Fruit fly (Drosophila melanogaster) whole organism, embryonic: Measurements from ENCODE around the gene CG31076.
A peak's percentile ranks its signal among the peaks of the same experiment; 100 is the strongest.

Source experiments
- Abd-B ChIP-seq: fragments of 200-800 bp; sonication (Bioruptor generic); optimal IDR thresholded peaks from 2 replicates; lab custom pipeline; 2018; ENCODE audit warnings: missing biosample characterization, mild to moderate bottlenecking, missing genetic modification characterization, moderate library complexity
- Atf-2 ChIP-seq: fragments of 200-800 bp; sonication (Bioruptor generic); optimal IDR thresholded peaks from 2 replicates; lab custom pipeline; 2016; ENCODE audit warnings: missing biosample characterization, missing genetic modification characterization
- CG1024 ChIP-seq: fragments of 200-800 bp; sonication (Bioruptor generic); IDR thresholded peaks from 2 replicates; pipeline ENCODE4 v1.3.6; 2022; ENCODE audit warnings: missing biosample characterization, missing genetic modification characterization
- CG13123 ChIP-seq: fragments of 200-800 bp; sonication (Bioruptor generic); optimal IDR thresholded peaks from 2 replicates; lab custom pipeline; 2016; ENCODE audit warnings: missing biosample characterization, missing genetic modification characterization
- CG14014 ChIP-seq: fragments of 200-800 bp; sonication (Bioruptor generic); IDR thresholded peaks from 2 replicates; pipeline ENCODE4 v1.3.6; 2022; ENCODE audit warnings: missing biosample characterization, missing genetic modification characterization
- CG17328 ChIP-seq: fragments of 200-800 bp; sonication (Bioruptor generic); IDR thresholded peaks from 2 replicates; pipeline ENCODE4 v1.3.6; 2022; ENCODE audit warnings: missing biosample characterization, missing genetic modification characterization
- CG1792 ChIP-seq: fragments of 200-800 bp; sonication (Bioruptor generic); optimal IDR thresholded peaks from 2 replicates; lab custom pipeline; 2016; ENCODE audit warnings: missing biosample characterization, missing genetic modification characterization
- CG2678 ChIP-seq: fragments of 200-800 bp; sonication (Bioruptor generic); optimal IDR thresholded peaks from 3 replicates; lab custom pipeline; 2019; ENCODE audit warnings: missing biosample characterization, mild to moderate bottlenecking, missing genetic modification characterization, moderate library complexity
- CG2889 ChIP-seq: fragments of 200-800 bp; sonication (Bioruptor generic); IDR thresholded peaks from 3 replicates; pipeline ENCODE4 v1.3.6; 2022; ENCODE audit warnings: missing biosample characterization, missing genetic modification characterization
- CG31224 ChIP-seq: fragments of 200-800 bp; sonication (Bioruptor generic); IDR thresholded peaks from 2 replicates; pipeline ENCODE4 v1.3.6; 2022; ENCODE audit warnings: missing biosample characterization, missing genetic modification characterization
- CG3847 ChIP-seq: fragments of 200-800 bp; sonication (Bioruptor generic); IDR thresholded peaks from 2 replicates; pipeline ENCODE4 v1.3.6; 2022; ENCODE audit warnings: missing biosample characterization, missing genetic modification characterization
- CG4707 ChIP-seq: fragments of 200-800 bp; sonication (Bioruptor generic); optimal IDR thresholded peaks from 2 replicates; lab custom pipeline; 2018; ENCODE audit warnings: missing biosample characterization, mild to moderate bottlenecking, missing genetic modification characterization, moderate library complexity
- CG5245 ChIP-seq: fragments of 200-800 bp; sonication (Bioruptor generic); optimal IDR thresholded peaks from 3 replicates; lab custom pipeline; 2016; ENCODE audit warnings: missing biosample characterization, missing genetic modification characterization
- CG9817 ChIP-seq: fragments of 200-800 bp; sonication (Bioruptor generic); optimal IDR thresholded peaks from 2 replicates; lab custom pipeline; 2018; ENCODE audit warnings: missing biosample characterization, mild to moderate bottlenecking, missing genetic modification characterization, moderate library complexity
- CHES-1-like ChIP-seq: fragments of 200-800 bp; sonication (Bioruptor generic); optimal IDR thresholded peaks from 2 replicates; lab custom pipeline; 2016; ENCODE audit warnings: missing biosample characterization, missing genetic modification characterization
- Camta ChIP-seq: fragments of 200-800 bp; sonication (Bioruptor generic); optimal IDR thresholded peaks from 2 replicates; lab custom pipeline; 2016; ENCODE audit warnings: missing biosample characterization, missing genetic modification characterization
- CrebB ChIP-seq: fragments of 200-800 bp; sonication (Bioruptor generic); optimal IDR thresholded peaks from 3 replicates; lab custom pipeline; 2018; ENCODE audit warnings: missing biosample characterization, mild to moderate bottlenecking, missing genetic modification characterization
- Dfd ChIP-seq, 2 experiments: fragments of >200 bp; optimal IDR thresholded peaks; 2 replicates each; lab custom pipeline; 2017; ENCODE audit warnings: missing biosample characterization in 2 of 2, missing genetic modification characterization in 2 of 2
- Dref ChIP-seq: fragments of 200-800 bp; sonication (Bioruptor generic); IDR thresholded peaks from 2 replicates; pipeline ENCODE4 v1.3.6; 2022; ENCODE audit warnings: missing biosample characterization, missing genetic modification characterization
- Hey ChIP-seq: fragments of 200-800 bp; sonication (Bioruptor generic); optimal IDR thresholded peaks from 3 replicates; lab custom pipeline; 2018; ENCODE audit warnings: missing biosample characterization, mild to moderate bottlenecking, missing genetic modification characterization
- Hr39 ChIP-seq: fragments of >200 bp; optimal IDR thresholded peaks from 2 replicates; lab custom pipeline; 2017
- Hsf ChIP-seq: fragments of 200-800 bp; sonication (Bioruptor generic); optimal IDR thresholded peaks from 3 replicates; lab custom pipeline; 2016; ENCODE audit warnings: missing biosample characterization, missing genetic modification characterization
- NC2α ChIP-seq: fragments of 200-800 bp; sonication (Bioruptor generic); optimal IDR thresholded peaks from 2 replicates; lab custom pipeline; 2016; ENCODE audit warnings: missing biosample characterization, missing genetic modification characterization
- Nf-YA ChIP-seq: fragments of 200-800 bp; sonication (Bioruptor generic); IDR thresholded peaks from 2 replicates; pipeline ENCODE4 v1.3.6; 2022; ENCODE audit warnings: missing biosample characterization, missing genetic modification characterization
- Nf-YB ChIP-seq: fragments of 200-800 bp; sonication (Bioruptor generic); optimal IDR thresholded peaks from 3 replicates; lab custom pipeline; 2019; ENCODE audit warnings: missing biosample characterization, mild to moderate bottlenecking, missing genetic modification characterization, moderate library complexity
- Optix ChIP-seq: fragments of 200-800 bp; sonication (Bioruptor generic); IDR thresholded peaks from 3 replicates; pipeline ENCODE4 v1.3.6; 2022; ENCODE audit warnings: missing biosample characterization, missing genetic modification characterization
- Spps ChIP-seq: fragments of 200-800 bp; sonication (Bioruptor generic); optimal IDR thresholded peaks from 2 replicates; lab custom pipeline; 2018; ENCODE audit warnings: missing biosample characterization, mild to moderate bottlenecking, missing genetic modification characterization
- Vsx1 ChIP-seq: fragments of 200-800 bp; sonication (Bioruptor generic); optimal IDR thresholded peaks from 2 replicates; lab custom pipeline; 2017; ENCODE audit warnings: missing biosample characterization, mild to moderate bottlenecking, missing genetic modification characterization, missing genetic modification reagents
- az2 ChIP-seq: fragments of 200-800 bp; sonication (Bioruptor generic); optimal IDR thresholded peaks from 3 replicates; lab custom pipeline; 2016; ENCODE audit warnings: missing biosample characterization, missing genetic modification characterization
- bigmax ChIP-seq: fragments of 200-800 bp; sonication (Bioruptor generic); optimal IDR thresholded peaks from 2 replicates; lab custom pipeline; 2018; ENCODE audit warnings: missing biosample characterization, mild to moderate bottlenecking, missing genetic modification characterization
- br ChIP-seq: fragments of >200 bp; optimal IDR thresholded peaks from 2 replicates; lab custom pipeline; 2017
- cad ChIP-seq: fragments of >200 bp; optimal IDR thresholded peaks from 2 replicates; lab custom pipeline; 2017; ENCODE audit warnings: missing biosample characterization, missing genetic modification characterization
- crol ChIP-seq: fragments of 200-800 bp; sonication (Bioruptor generic); IDR thresholded peaks from 2 replicates; pipeline ENCODE4 v1.3.6; 2022; ENCODE audit warnings: missing biosample characterization, missing genetic modification characterization
- dati ChIP-seq: fragments of 200-800 bp; sonication (Bioruptor generic); IDR thresholded peaks from 2 replicates; pipeline ENCODE4 v1.3.6; 2022; ENCODE audit warnings: missing biosample characterization, missing genetic modification characterization
- dysf ChIP-seq: fragments of 200-800 bp; sonication (Bioruptor generic); IDR thresholded peaks from 3 replicates; pipeline ENCODE4 v1.3.6; 2022; ENCODE audit warnings: missing biosample characterization, missing genetic modification characterization
- en ChIP-seq: fragments of 200-800 bp; sonication (Bioruptor generic); optimal IDR thresholded peaks from 2 replicates; lab custom pipeline; 2016; ENCODE audit warnings: missing biosample characterization, missing genetic modification characterization
- fd102C ChIP-seq: fragments of 200-800 bp; sonication (Bioruptor generic); optimal IDR thresholded peaks from 2 replicates; lab custom pipeline; 2018; ENCODE audit warnings: missing biosample characterization, mild to moderate bottlenecking, missing genetic modification characterization, moderate library complexity
- fd3F ChIP-seq: fragments of 200-800 bp; sonication (Bioruptor generic); optimal IDR thresholded peaks from 2 replicates; lab custom pipeline; 2018; ENCODE audit warnings: missing biosample characterization, mild to moderate bottlenecking, missing genetic modification characterization, moderate library complexity
- grn ChIP-seq: fragments of 200-800 bp; sonication (Bioruptor generic); optimal IDR thresholded peaks from 3 replicates; lab custom pipeline; 2017; ENCODE audit warnings: missing biosample characterization, missing genetic modification characterization
- ham ChIP-seq: fragments of 200-800 bp; sonication (Bioruptor generic); IDR thresholded peaks from 2 replicates; pipeline ENCODE4 v1.3.6; 2022; ENCODE audit warnings: missing biosample characterization, missing genetic modification characterization
- hb ChIP-seq: fragments of 200-800 bp; sonication (Bioruptor generic); IDR thresholded peaks from 3 replicates; pipeline ENCODE4 v1.3.6; 2022; ENCODE audit warnings: missing biosample characterization, missing genetic modification characterization; ENCODE audit not compliant: partially characterized antibody
- hth ChIP-seq: fragments of >200 bp; optimal IDR thresholded peaks from 2 replicates; lab custom pipeline; 2017; ENCODE audit warnings: inconsistent platforms
- lmd ChIP-seq: fragments of 200-800 bp; sonication (Bioruptor generic); IDR thresholded peaks from 2 replicates; pipeline ENCODE4 v1.3.6; 2022; ENCODE audit warnings: missing biosample characterization, missing genetic modification characterization
- luna ChIP-seq: fragments of 200-800 bp; sonication (Bioruptor generic); optimal IDR thresholded peaks from 2 replicates; lab custom pipeline; 2016; ENCODE audit warnings: missing biosample characterization, missing genetic modification characterization
- mam ChIP-seq: fragments of 200-800 bp; sonication (Bioruptor generic); optimal IDR thresholded peaks from 3 replicates; lab custom pipeline; 2016; ENCODE audit warnings: missing biosample characterization, missing genetic modification characterization
- mirr ChIP-seq: fragments of 200-800 bp; sonication (Bioruptor generic); optimal IDR thresholded peaks from 3 replicates; lab custom pipeline; 2018; ENCODE audit warnings: missing biosample characterization, mild to moderate bottlenecking, missing genetic modification characterization
- otp ChIP-seq: fragments of 200-800 bp; sonication (Bioruptor generic); IDR thresholded peaks from 3 replicates; pipeline ENCODE4, ENCODE4 v1.3.6; 2022; ENCODE audit warnings: missing biosample characterization, missing genetic modification characterization
- slou ChIP-seq: fragments of 200-800 bp; sonication (Bioruptor generic); optimal IDR thresholded peaks from 3 replicates; lab custom pipeline; 2016; ENCODE audit warnings: missing biosample characterization, missing genetic modification characterization
- so ChIP-seq: fragments of 200-800 bp; sonication (Bioruptor generic); IDR thresholded peaks from 3 replicates; pipeline ENCODE4 v1.3.6; 2022; ENCODE audit warnings: missing biosample characterization, missing genetic modification characterization
- sob ChIP-seq: fragments of 200-800 bp; sonication (Bioruptor generic); IDR thresholded peaks from 2 replicates; pipeline ENCODE4 v1.3.6; 2022; ENCODE audit warnings: missing biosample characterization, missing genetic modification characterization
- tll ChIP-seq, 2 experiments: fragments of 200-800 bp in 1 of 2; fragments of >200 bp in 1 of 2; sonication (Bioruptor generic) in 1 of 2; optimal IDR thresholded peaks; 2 replicates each; lab custom pipeline; 2017 to 2019; ENCODE audit warnings: missing biosample characterization in 2 of 2, missing genetic modification characterization in 2 of 2, mild to moderate bottlenecking in 1 of 2, moderate library complexity in 1 of 2
- usp ChIP-seq: fragments of >200 bp; optimal IDR thresholded peaks from 2 replicates; lab custom pipeline; 2017; ENCODE audit warnings: missing biosample characterization, missing genetic modification characterization
- yki ChIP-seq: fragments of >200 bp; optimal IDR thresholded peaks from 3 replicates; lab custom pipeline; 2018
- zen ChIP-seq: fragments of 200-800 bp; sonication (Bioruptor generic); optimal IDR thresholded peaks from 3 replicates; lab custom pipeline; 2018; ENCODE audit warnings: missing biosample characterization, mild to moderate bottlenecking, missing genetic modification characterization, moderate library complexity

Gene CG31076

DNA sequence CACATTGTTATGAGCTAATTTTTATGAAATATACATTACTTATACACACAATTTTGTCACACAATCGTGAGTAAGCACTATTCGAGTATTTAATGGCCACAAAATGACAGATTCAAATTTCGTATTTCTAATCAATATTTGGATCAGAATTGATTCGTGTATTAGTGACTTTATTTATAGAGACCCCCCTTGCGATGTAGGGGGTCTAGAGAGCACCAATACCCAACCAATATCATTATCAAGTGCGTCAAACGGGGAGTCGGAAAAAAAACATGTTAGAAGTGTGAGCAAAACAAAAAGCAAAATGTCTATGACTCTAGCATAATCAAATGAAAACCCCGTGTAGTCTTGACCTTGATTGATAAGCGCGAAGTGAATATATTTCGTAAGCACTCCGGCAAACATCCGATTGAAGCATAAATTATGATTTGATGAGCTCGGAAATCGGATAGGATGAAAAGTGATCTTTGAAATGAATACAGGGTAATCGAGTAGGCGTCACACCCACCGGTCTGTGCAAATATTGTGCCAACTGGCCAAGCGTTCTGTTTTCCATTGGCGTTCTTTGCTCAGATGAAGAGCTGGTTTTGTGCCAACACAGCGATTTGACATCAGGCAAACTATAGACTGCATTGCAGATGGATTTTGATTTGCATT is 37.3 kb downstream of the CG31076 start (continued):
- TF ChIP-seq slou (GFP tag; lab: Kevin White, UChicago) (no peak), CG4707 (GFP tag; lab: Kevin White, UChicago) (no peak), crol (GFP tag; lab: Robert Waterston, UW) (no peak), zen (tag; lab: Kevin White, UChicago) (no peak), br (no peak), sob (GFP tag; lab: Robert Waterston, UW) (peak; percentile 20; the same call in 1 of the 2 replicates), mirr (GFP tag; lab: Kevin White, UChicago) (peak; percentile 48), Dref (GFP tag; lab: Robert Waterston, UW) (no peak), yki (lab: Kevin White, UChicago) (no peak), dysf (GFP tag; lab: Robert Waterston, UW) (no peak), CG3847 (GFP tag; lab: Robert Waterston, UW) (no peak), Hsf (peak; percentile 13), Spps (tag; lab: Kevin White, UChicago) (no peak), CG1792 (GFP tag; lab: Kevin White, UChicago) (peak; percentile 2), Atf-2 (GFP tag; lab: Kevin White, UChicago) (peak; percentile 4), hb (no peak), CG1024 (GFP tag; lab: Robert Waterston, UW) (no peak), mam (peak; percentile 59), CG5245 (GFP tag; lab: Kevin White, UChicago) (no peak), Hey (tag; lab: Kevin White, UChicago) (no peak), dati (GFP tag; lab: Robert Waterston, UW) (no peak), fd3F (no peak), CrebB (tag; lab: Kevin White, UChicago) (no peak), CG2889 (GFP tag; lab: Robert Waterston, UW) (no peak), fd102C (GFP tag; lab: Kevin White, UChicago) (no peak), bigmax (GFP tag; lab: Kevin White, UChicago) (no peak), usp (GFP tag; lab: Kevin White, UChicago) (no peak), lmd (GFP tag; lab: Robert Waterston, UW) (no peak), Dfd (GFP tag; optimal IDR thresholded peaks at IDR 0.05; lab: Kevin White, UChicago) (no peak), CG13123 (GFP tag; lab: Kevin White, UChicago) (no peak), tll (GFP tag; optimal IDR thresholded peaks at IDR 0.05; lab: Kevin White, UChicago) (no peak), CG31224 (GFP tag; lab: Robert Waterston, UW) (no peak), CG14014 (GFP tag; lab: Robert Waterston, UW) (0 out of 2 replicates have a peak, but pooled peaks have one; percentile 16), az2 (GFP tag; lab: Kevin White, UChicago) (no peak), cad (GFP tag; lab: Kevin White, UChicago) (no peak), Optix (no peak), Vsx1 (GFP tag; lab: Kevin White, UChicago) (no peak), Nf-YA (GFP tag; lab: Robert Waterston, UW) (no peak), CG2678 (tag; lab: Kevin White, UChicago) (peak; percentile 41), grn (GFP tag; lab: Kevin White, UChicago) (peak; percentile 30), CG17328 (GFP tag; lab: Robert Waterston, UW) (no peak), Hr39 (lab: Kevin White, UChicago) (no peak), CG9817 (tag; lab: Kevin White, UChicago) (peak; percentile 0), otp (no peak), Abd-B (GFP tag; lab: Kevin White, UChicago) (no peak), Nf-YB (no peak), hth (lab: Kevin White, UChicago) (no peak), en (no peak), luna (GFP tag; lab: Kevin White, UChicago) (peak; percentile 25), CHES-1-like (GFP tag; lab: Kevin White, UChicago) (peak; percentile 52), ham (no peak), Camta (GFP tag; lab: Kevin White, UChicago) (no peak), NC2α (GFP tag; lab: Kevin White, UChicago) (no peak), so (GFP tag; lab: Robert Waterston, UW) (no peak)
